Fruit fly (Drosophila melanogaster) whole organism, embryonic: Measurements from ENCODE around the gene CG33947.

ENCODE experiments used
- Atf-2 ChIP-seq: fragments of 200-800 bp; sonication (Bioruptor generic); optimal IDR thresholded peaks from 2 replicates; lab custom pipeline; 2016; ENCODE audit warnings: missing biosample characterization, missing genetic modification characterization
- B-H2 ChIP-seq: fragments of 200-800 bp; sonication (Bioruptor generic); optimal IDR thresholded peaks from 2 replicates; lab custom pipeline; 2018; ENCODE audit warnings: missing biosample characterization, mild to moderate bottlenecking, missing genetic modification characterization
- C15 ChIP-seq: fragments of 200-800 bp; sonication (Bioruptor generic); IDR thresholded peaks from 3 replicates; pipeline ENCODE4 v1.3.6; 2022; ENCODE audit warnings: missing biosample characterization, missing genetic modification characterization
- CG10321 ChIP-seq: fragments of 200-800 bp; sonication (Bioruptor generic); IDR thresholded peaks from 2 replicates; pipeline ENCODE4 v1.3.6; 2022; ENCODE audit warnings: missing biosample characterization, missing genetic modification characterization
- CG10979 ChIP-seq: fragments of 200-800 bp; sonication (Bioruptor generic); optimal IDR thresholded peaks from 2 replicates; lab custom pipeline; 2018; ENCODE audit warnings: missing biosample characterization, mild to moderate bottlenecking, missing genetic modification characterization, moderate library complexity
- CG12659 ChIP-seq: fragments of 200-800 bp; sonication (Bioruptor generic); optimal IDR thresholded peaks from 3 replicates; lab custom pipeline; 2017; ENCODE audit warnings: mild to moderate bottlenecking, missing biosample characterization, missing genetic modification reagents, missing genetic modification characterization
- CG13424 ChIP-seq: fragments of 200-800 bp; sonication (Bioruptor generic); optimal IDR thresholded peaks from 2 replicates; lab custom pipeline; 2019; ENCODE audit warnings: missing biosample characterization, mild to moderate bottlenecking, missing genetic modification characterization, moderate library complexity
- CG1603 ChIP-seq: fragments of 200-800 bp; sonication (Bioruptor generic); optimal IDR thresholded peaks from 2 replicates; lab custom pipeline; 2019; ENCODE audit warnings: missing biosample characterization, mild to moderate bottlenecking, missing genetic modification characterization, moderate library complexity
- CG3995 ChIP-seq: fragments of 200-800 bp; sonication (Bioruptor generic); optimal IDR thresholded peaks from 3 replicates; lab custom pipeline; 2016; ENCODE audit warnings: missing biosample characterization, missing genetic modification characterization
- CG4617 ChIP-seq: fragments of 200-800 bp; sonication (Bioruptor generic); optimal IDR thresholded peaks from 3 replicates; lab custom pipeline; 2016; ENCODE audit warnings: missing biosample characterization, missing genetic modification characterization, borderline replicate concordance
- CG4854 ChIP-seq: fragments of 200-800 bp; sonication (Bioruptor generic); optimal IDR thresholded peaks from 2 replicates; lab custom pipeline; 2016; ENCODE audit warnings: missing biosample characterization, missing genetic modification characterization, inconsistent platforms
- CG6689 ChIP-seq: fragments of 200-800 bp; sonication (Bioruptor generic); IDR thresholded peaks from 2 replicates; pipeline ENCODE4 v1.3.6; 2022; ENCODE audit warnings: missing biosample characterization, missing genetic modification characterization
- CG6813 ChIP-seq: fragments of 200-800 bp; sonication (Bioruptor generic); optimal IDR thresholded peaks from 2 replicates; lab custom pipeline; 2017; ENCODE audit warnings: missing biosample characterization, missing genetic modification characterization, mild to moderate bottlenecking, moderate library complexity, missing genetic modification reagents
- CG7786 ChIP-seq: fragments of 200-800 bp; sonication (Bioruptor generic); optimal IDR thresholded peaks from 2 replicates; lab custom pipeline; 2016; ENCODE audit warnings: missing biosample characterization, missing genetic modification characterization
- CG7928 ChIP-seq: fragments of 200-800 bp; sonication (Bioruptor generic); optimal IDR thresholded peaks from 2 replicates; lab custom pipeline; 2017; ENCODE audit warnings: missing biosample characterization, mild to moderate bottlenecking, missing genetic modification characterization
- CG8359 ChIP-seq: fragments of 200-800 bp; sonication (Bioruptor generic); optimal IDR thresholded peaks from 2 replicates; lab custom pipeline; 2017; ENCODE audit warnings: missing biosample characterization, mild to moderate bottlenecking, missing genetic modification characterization, borderline replicate concordance
- CG9609 ChIP-seq: fragments of 200-800 bp; sonication (Bioruptor generic); optimal IDR thresholded peaks from 3 replicates; lab custom pipeline; 2016; ENCODE audit warnings: missing biosample characterization, missing genetic modification characterization
- CrebB ChIP-seq: fragments of 200-800 bp; sonication (Bioruptor generic); optimal IDR thresholded peaks from 3 replicates; lab custom pipeline; 2018; ENCODE audit warnings: missing biosample characterization, mild to moderate bottlenecking, missing genetic modification characterization
- Dp ChIP-seq: fragments of 200-800 bp; sonication (Bioruptor generic); optimal IDR thresholded peaks from 2 replicates; lab custom pipeline; 2018; ENCODE audit warnings: missing biosample characterization, mild to moderate bottlenecking, missing genetic modification characterization, moderate library complexity
- E2f1 ChIP-seq: fragments of 200-800 bp; sonication (Bioruptor generic); IDR thresholded peaks from 2 replicates; pipeline ENCODE4 v1.3.6; 2022; ENCODE audit warnings: missing biosample characterization, missing genetic modification characterization
- Gsc ChIP-seq: fragments of 200-800 bp; sonication (Bioruptor generic); IDR thresholded peaks from 2 replicates; pipeline ENCODE4 v1.3.6; 2022; ENCODE audit warnings: missing biosample characterization, missing genetic modification characterization
- Hmr ChIP-seq: fragments of 200-800 bp; sonication (Bioruptor generic); optimal IDR thresholded peaks from 3 replicates; lab custom pipeline; 2017; ENCODE audit warnings: mild to moderate bottlenecking, missing biosample characterization, missing genetic modification reagents, missing genetic modification characterization
- MESR4 ChIP-seq: fragments of 200-800 bp; sonication (Bioruptor generic); optimal IDR thresholded peaks from 2 replicates; lab custom pipeline; 2018; ENCODE audit warnings: missing biosample characterization, mild to moderate bottlenecking, missing genetic modification characterization, moderate library complexity
- NC2β ChIP-seq: fragments of 200-800 bp; sonication (Bioruptor generic); optimal IDR thresholded peaks from 2 replicates; lab custom pipeline; 2016; ENCODE audit warnings: missing biosample characterization, missing genetic modification characterization
- NFAT ChIP-seq: fragments of 200-800 bp; sonication (Bioruptor generic); IDR thresholded peaks from 2 replicates; pipeline ENCODE4 v1.3.6; 2022; ENCODE audit warnings: missing biosample characterization, missing genetic modification characterization
- Scr ChIP-seq: fragments of 200-800 bp; sonication (Bioruptor generic); IDR thresholded peaks from 2 replicates; pipeline ENCODE4 v1.3.6; 2022; ENCODE audit warnings: missing biosample characterization, missing genetic modification characterization; ENCODE audit not compliant: partially characterized antibody
- Xbp1 ChIP-seq: fragments of 200-800 bp; sonication (Bioruptor generic); optimal IDR thresholded peaks from 3 replicates; lab custom pipeline; 2016; ENCODE audit warnings: missing biosample characterization, mild to moderate bottlenecking, missing genetic modification characterization
- Xrp1 ChIP-seq: fragments of 200-800 bp; sonication (Bioruptor generic); IDR thresholded peaks from 2 replicates; pipeline ENCODE4 v1.3.6; 2022; ENCODE audit warnings: missing biosample characterization, missing genetic modification characterization
- bowl ChIP-seq: fragments of 200-800 bp; sonication (Bioruptor generic); IDR thresholded peaks from 2 replicates; pipeline ENCODE4 v1.3.6; 2022; ENCODE audit warnings: missing biosample characterization, missing genetic modification characterization
- cad ChIP-seq: fragments of >200 bp; optimal IDR thresholded peaks from 2 replicates; lab custom pipeline; 2017; ENCODE audit warnings: missing biosample characterization, missing genetic modification characterization
- caup ChIP-seq: fragments of 200-800 bp; sonication (Bioruptor generic); optimal IDR thresholded peaks from 3 replicates; lab custom pipeline; 2017; ENCODE audit warnings: missing biosample characterization, mild to moderate bottlenecking, missing genetic modification characterization, moderate library complexity; ENCODE audit not compliant: severe bottlenecking
- crol ChIP-seq: fragments of 200-800 bp; sonication (Bioruptor generic); IDR thresholded peaks from 2 replicates; pipeline ENCODE4 v1.3.6; 2022; ENCODE audit warnings: missing biosample characterization, missing genetic modification characterization
- cwo ChIP-seq: fragments of 200-800 bp; sonication (Bioruptor generic); optimal IDR thresholded peaks from 3 replicates; lab custom pipeline; 2017; ENCODE audit warnings: missing biosample characterization, missing genetic modification characterization, mild to moderate bottlenecking, moderate library complexity, missing genetic modification reagents
- disco-r ChIP-seq: fragments of 200-800 bp; sonication (Bioruptor generic); optimal IDR thresholded peaks from 2 replicates; lab custom pipeline; 2016; ENCODE audit warnings: missing biosample characterization, missing genetic modification characterization
- dmrt11E ChIP-seq: fragments of 200-800 bp; sonication (Bioruptor generic); optimal IDR thresholded peaks from 3 replicates; lab custom pipeline; 2018; ENCODE audit warnings: missing biosample characterization, mild to moderate bottlenecking, missing genetic modification characterization, moderate library complexity
- eyg ChIP-seq: fragments of 200-800 bp; sonication (Bioruptor generic); optimal IDR thresholded peaks from 3 replicates; lab custom pipeline; 2016; ENCODE audit warnings: missing biosample characterization, missing genetic modification characterization
- fru ChIP-seq: fragments of >200 bp; optimal IDR thresholded peaks from 2 replicates; lab custom pipeline; 2017
- her ChIP-seq: fragments of 200-800 bp; sonication (Bioruptor generic); optimal IDR thresholded peaks from 2 replicates; lab custom pipeline; 2016; ENCODE audit warnings: missing biosample characterization, missing genetic modification characterization
- insv ChIP-seq, 2 experiments: fragments of 200-800 bp; sonication (Bioruptor generic); optimal IDR thresholded peaks; 3 replicates each; lab custom pipeline; 2016 to 2018; ENCODE audit warnings: missing biosample characterization in 2 of 2, missing genetic modification characterization in 2 of 2
- kah ChIP-seq: fragments of 200-800 bp; sonication (Bioruptor generic); optimal IDR thresholded peaks from 2 replicates; lab custom pipeline; 2018; ENCODE audit warnings: missing biosample characterization, mild to moderate bottlenecking, missing genetic modification characterization
- ken ChIP-seq: fragments of 200-800 bp; sonication (Bioruptor generic); IDR thresholded peaks from 3 replicates; pipeline ENCODE4 v1.3.6; 2022; ENCODE audit warnings: missing biosample characterization, missing genetic modification characterization
- otp ChIP-seq: fragments of 200-800 bp; sonication (Bioruptor generic); IDR thresholded peaks from 3 replicates; pipeline ENCODE4, ENCODE4 v1.3.6; 2022; ENCODE audit warnings: missing biosample characterization, missing genetic modification characterization
- pan ChIP-seq, 4 experiments: fragments of >200 bp in 3 of 4; fragments of 200-800 bp in 1 of 4; sonication (Bioruptor generic) in 1 of 4; optimal IDR thresholded peaks in 3 of 4; IDR thresholded peaks in 1 of 4; 2 replicates each; pipeline versions ENCODE4 v1.3.6 to Lab custom; 2017 to 2022; ENCODE audit warnings: missing biosample characterization in 2 of 4, missing genetic modification characterization in 2 of 4, mixed read lengths in 1 of 4
- repo ChIP-seq: fragments of 200-800 bp; sonication (Bioruptor generic); optimal IDR thresholded peaks from 2 replicates; lab custom pipeline; 2016; ENCODE audit warnings: missing biosample characterization, missing genetic modification characterization
- salm ChIP-seq: fragments of 200-800 bp; sonication (Bioruptor generic); optimal IDR thresholded peaks from 2 replicates; lab custom pipeline; 2018; ENCODE audit warnings: missing biosample characterization, mild to moderate bottlenecking, missing genetic modification characterization
- stc ChIP-seq: fragments of 200-800 bp; sonication (Bioruptor generic); IDR thresholded peaks from 2 replicates; pipeline ENCODE4 v1.3.6; 2022; ENCODE audit warnings: missing biosample characterization, missing genetic modification characterization
- tgo ChIP-seq: fragments of 200-800 bp; sonication (Bioruptor generic); IDR thresholded peaks from 3 replicates; pipeline ENCODE4 v1.3.6; 2022; ENCODE audit warnings: missing biosample characterization, missing genetic modification characterization
- twi ChIP-seq: fragments of 200-800 bp; optimal IDR thresholded peaks from 2 replicates; lab custom pipeline; 2019; ENCODE audit warnings: missing biosample characterization, mild to moderate bottlenecking, missing genetic modification characterization, moderate library complexity
- zen2 ChIP-seq: fragments of 200-800 bp; sonication (Bioruptor generic); IDR thresholded peaks from 3 replicates; pipeline ENCODE4 v1.3.6; 2022; ENCODE audit warnings: missing biosample characterization, missing genetic modification characterization; ENCODE audit not compliant: partially characterized antibody

CG33947 gene

dm6 chr3L:11096195-11096908 lies at the start of gene CG33947, which contains the start of the genes CG46439 and Iyd (continued):
- TF ChIP-seq fru (lab: Kevin White, UChicago) (no peak), CG12659 (GFP tag; lab: Kevin White, UChicago) (peak; percentile 46), CG10321 (no peak), Gsc (GFP tag; lab: Robert Waterston, UW) (no peak), CG8359 (GFP tag; lab: Kevin White, UChicago) (no peak), CG9609 (no peak), MESR4 (GFP tag; lab: Kevin White, UChicago) (peak; percentile 37), dmrt11E (tag; lab: Kevin White, UChicago) (no peak), bowl (no peak), kah (GFP tag; lab: Kevin White, UChicago) (no peak), twi (tag; lab: Kevin White, UChicago) (no peak), CG6813 (GFP tag; lab: Kevin White, UChicago) (no peak), CG7786 (GFP tag; lab: Kevin White, UChicago) (no peak), CG4854 (no peak), Scr (GFP tag; lab: Robert Waterston, UW) (peak; percentile 22; the same call in 1 of the 2 replicates), repo (GFP tag; lab: Kevin White, UChicago) (no peak), Xbp1 (no peak), salm (tag; lab: Kevin White, UChicago) (no peak), tgo (GFP tag; lab: Robert Waterston, UW) (no peak), disco-r (GFP tag; lab: Kevin White, UChicago) (no peak), ken (GFP tag; lab: Robert Waterston, UW) (0 out of 3 replicates have a peak, but pooled peaks have one; percentile 19), pan (optimal IDR thresholded peaks at IDR 0.05; lab: Kevin White, UChicago) (no peak), pan (GFP tag; optimal IDR thresholded peaks at IDR 0.05 in 1 of 2, IDR thresholded peaks at IDR 0.05 in 1 of 2) (no peak), cad (GFP tag; lab: Kevin White, UChicago) (no peak), caup (GFP tag; lab: Kevin White, UChicago) (no peak), CG7928 (no peak), her (GFP tag; lab: Kevin White, UChicago) (no peak), cwo (peak; percentile 28), CG13424 (tag; lab: Kevin White, UChicago) (no peak), C15 (0 out of 3 replicates have a peak, but pooled peaks have one; percentile 19), CG4617 (GFP tag; lab: Kevin White, UChicago) (peak; percentile 8), CG10979 (tag; lab: Kevin White, UChicago) (no peak), NC2β (peak; percentile 26), Hmr (no peak), CG3995 (GFP tag; lab: Kevin White, UChicago) (peak; percentile 2), eyg (GFP tag; lab: Kevin White, UChicago) (no peak), otp (GFP tag; lab: Robert Waterston, UW) (no peak), NFAT (GFP tag; lab: Robert Waterston, UW) (no peak), B-H2 (GFP tag; lab: Kevin White, UChicago) (peak; percentile 6), insv (GFP tag; optimal IDR thresholded peaks at IDR 0.05; lab: Kevin White, UChicago) (no peak), Atf-2 (GFP tag; lab: Kevin White, UChicago) (no peak), Xrp1 (0 out of 2 replicates have a peak, but pooled peaks have one; percentile 19), stc (GFP tag; lab: Robert Waterston, UW) (no peak), E2f1 (GFP tag; lab: Robert Waterston, UW) (peak; percentile 55; the same call in 1 of the 2 replicates), CG1603 (tag; lab: Kevin White, UChicago) (no peak), zen2 (GFP tag; lab: Robert Waterston, UW) (no peak; the same call in 2 of the 3 replicates), CG6689 (GFP tag; lab: Robert Waterston, UW) (peak; percentile 24; the same call in 1 of the 2 replicates), crol (GFP tag; lab: Robert Waterston, UW) (no peak), CrebB (tag; lab: Kevin White, UChicago) (no peak), Dp (GFP tag; lab: Kevin White, UChicago) (peak; percentile 67)
